Worm (Caenorhabditis elegans): ENCODE results near the gene T03F7.7.

DNA sequence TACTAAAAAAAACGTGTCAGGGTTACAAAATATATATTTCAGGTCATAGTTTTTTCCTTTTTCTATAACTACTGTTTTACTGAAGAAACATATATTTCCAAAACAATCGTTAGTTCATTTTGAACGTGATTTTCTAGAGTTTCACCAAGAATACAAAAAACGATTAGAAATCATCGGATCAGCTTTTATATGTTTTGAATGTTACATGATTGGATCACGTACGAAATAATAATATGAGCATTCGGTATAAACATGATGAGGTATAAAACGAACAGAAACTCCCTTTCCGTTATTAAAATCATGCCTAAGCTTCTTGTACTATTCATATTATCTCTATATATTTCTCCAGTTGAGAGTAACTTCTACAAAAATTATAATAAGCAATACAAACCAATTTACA, 38.4 kb upstream of the T03F7.7 start, which contains the start of gene clec-223:
- no peak for TF ChIP-seq elt-2 (tag; optimal IDR thresholded peaks at IDR 0.05)
- TF ChIP-seq odd-2 (tag; optimal IDR thresholded peaks at IDR 0.05): no peak
- no peak for TF ChIP-seq ama-1 (optimal IDR thresholded peaks at IDR 0.05)
- TF ChIP-seq pqm-1 (tag; optimal IDR thresholded peaks at IDR 0.05): no peak
- TF ChIP-seq C38D4.7 (GFP tag; optimal IDR thresholded peaks at IDR 0.05): no peak
- no peak for TF ChIP-seq tbx-2 (tag; optimal IDR thresholded peaks at IDR 0.05)
- TF ChIP-seq nhr-11 (tag; optimal IDR thresholded peaks at IDR 0.05): no peak
- TF ChIP-seq dve-1 (tag; optimal IDR thresholded peaks at IDR 0.05): no peak

Measured in whole organism, late embryonic.